Worm (Caenorhabditis elegans) whole organism, L4 larva: Measurements from ENCODE around the gene srx-110.

ENCODE experiments used
- D1046.2 ChIP-seq: fragments of 200-800 bp; sonication (Bioruptor generic); IDR thresholded peaks from 2 replicates; pipeline ENCODE4 v1.3.6; 2022; ENCODE audit warnings: missing genetic modification characterization, missing compliant biosample characterization
- F44E2.7 ChIP-seq: fragments of 200-800 bp; sonication (Bioruptor generic); IDR thresholded peaks from 2 replicates; pipeline ENCODE4 v2.1.2; 2022; ENCODE audit warnings: missing genetic modification characterization, missing compliant biosample characterization
- F49E8.2 ChIP-seq: sonication (generic microtip); optimal IDR thresholded peaks from 2 replicates; lab custom pipeline; 2016; ENCODE audit warnings: missing compliant biosample characterization, mild to moderate bottlenecking, missing genetic modification characterization, borderline replicate concordance
- ZK337.2 ChIP-seq: fragments of 200-800 bp; sonication (Bioruptor generic); IDR thresholded peaks from 2 replicates; pipeline ENCODE4 v1.3.6; 2022; ENCODE audit warnings: missing genetic modification reagents, missing genetic modification characterization, missing compliant biosample characterization
- ZK546.5 ChIP-seq, 2 experiments: sonication (generic microtip); optimal IDR thresholded peaks; 2 replicates each; lab custom pipeline; 2017; ENCODE audit warnings: missing biosample characterization in 2 of 2, missing genetic modification characterization in 2 of 2
- aha-1 ChIP-seq: fragments of 150-350 bp; peaks from one replicate; lab custom pipeline; 2014; ENCODE audit warnings: missing biosample characterization, missing genetic modification characterization
- aly-2 ChIP-seq: sonication (generic microtip); optimal IDR thresholded peaks from 2 replicates; lab custom pipeline; 2018; ENCODE audit warnings: missing biosample characterization, missing genetic modification characterization
- ceh-28 ChIP-seq: fragments of 150-350 bp; optimal IDR thresholded peaks from 2 replicates; lab custom pipeline; 2014; ENCODE audit warnings: missing biosample characterization, missing genetic modification reagents, missing genetic modification characterization
- ceh-44 ChIP-seq: fragments of 200-800 bp; sonication (Bioruptor generic); IDR thresholded peaks from 2 replicates; pipeline ENCODE4 v1.3.6; 2022; ENCODE audit warnings: missing genetic modification reagents, missing genetic modification characterization, missing compliant biosample characterization
- ces-1 ChIP-seq: fragments of 150-350 bp; sonication (generic microtip); optimal IDR thresholded peaks from 4 replicates; lab custom pipeline; 2014; ENCODE audit warnings: missing biosample characterization, missing genetic modification reagents, missing genetic modification characterization
- cey-2 ChIP-seq: sonication (generic microtip); optimal IDR thresholded peaks from 3 replicates; lab custom pipeline; 2017; ENCODE audit warnings: missing genetic modification characterization, mild to moderate bottlenecking, missing compliant biosample characterization, antibody characterized with exemption, borderline replicate concordance; ENCODE audit not compliant: insufficient read depth
- dpl-1 ChIP-seq: fragments of 150-350 bp; optimal IDR thresholded peaks from 2 replicates; lab custom pipeline; 2014; ENCODE audit warnings: missing biosample characterization, missing genetic modification reagents, missing genetic modification characterization
- fos-1 ChIP-seq: fragments of 150-350 bp; optimal IDR thresholded peaks from 2 replicates; lab custom pipeline; 2014; ENCODE audit warnings: missing biosample characterization, missing genetic modification characterization
- hlh-30 ChIP-seq: sonication (generic microtip); optimal IDR thresholded peaks from 2 replicates; lab custom pipeline; 2017; ENCODE audit warnings: antibody characterized with exemption, mild to moderate bottlenecking, missing genetic modification characterization, missing compliant biosample characterization; ENCODE audit not compliant: insufficient read depth
- jun-1 ChIP-seq: fragments of 150-350 bp; optimal IDR thresholded peaks from 2 replicates; lab custom pipeline; 2014; ENCODE audit warnings: missing biosample characterization, missing genetic modification reagents, missing genetic modification characterization
- mxl-3 ChIP-seq: fragments of 200-800 bp; sonication (Bioruptor generic); optimal IDR thresholded peaks from 2 replicates; lab custom pipeline; 2018; ENCODE audit warnings: mild to moderate bottlenecking, missing genetic modification characterization, missing compliant biosample characterization
- nhr-10 ChIP-seq: fragments of 150-350 bp; optimal IDR thresholded peaks from 2 replicates; lab custom pipeline; 2014; ENCODE audit warnings: missing biosample characterization, missing genetic modification characterization
- nhr-41 ChIP-seq: fragments of 200-800 bp; sonication (Bioruptor generic); IDR thresholded peaks from 2 replicates; pipeline ENCODE4 v1.3.6; 2022; ENCODE audit warnings: missing genetic modification reagents, missing genetic modification characterization, missing compliant biosample characterization
- nhr-77 ChIP-seq: fragments of 150-350 bp; optimal IDR thresholded peaks from 2 replicates; lab custom pipeline; 2014; ENCODE audit warnings: missing biosample characterization, missing genetic modification characterization
- pqm-1 ChIP-seq: sonication (generic microtip); optimal IDR thresholded peaks from 2 replicates; lab custom pipeline; 2017; ENCODE audit warnings: missing biosample characterization, missing genetic modification characterization
- saeg-2 ChIP-seq: fragments of 200-800 bp; sonication (Bioruptor generic); IDR thresholded peaks from 2 replicates; pipeline ENCODE4 v1.3.6; 2022; ENCODE audit warnings: missing genetic modification reagents, missing genetic modification characterization, missing compliant biosample characterization
- sdz-12 ChIP-seq: fragments of 200-800 bp; sonication (Bioruptor generic); optimal IDR thresholded peaks from 2 replicates; lab custom pipeline; 2018; ENCODE audit warnings: mild to moderate bottlenecking, missing genetic modification characterization, missing compliant biosample characterization
- set-16 ChIP-seq: fragments of 200-800 bp; sonication (Bioruptor generic); IDR thresholded peaks from 2 replicates; pipeline ENCODE4 v1.3.6; 2022; ENCODE audit warnings: missing genetic modification reagents, missing genetic modification characterization, missing compliant biosample characterization
- tag-97 ChIP-seq: fragments of 200-800 bp; sonication (Bioruptor generic); IDR thresholded peaks from 2 replicates; pipeline ENCODE4 v1.3.6; 2022; ENCODE audit warnings: missing genetic modification characterization, missing compliant biosample characterization
- unc-39 ChIP-seq: sonication (generic microtip); optimal IDR thresholded peaks from 2 replicates; lab custom pipeline; 2017; ENCODE audit warnings: missing biosample characterization, missing genetic modification characterization
- unc-62 ChIP-seq, 3 experiments: fragments of 150-350 bp in 1 of 3; sonication (generic microtip); optimal IDR thresholded peaks in 2 of 3; peaks in 1 of 3; 1 replicate in 1 of 3; 2 replicates in 2 of 3; lab custom pipeline; 2014 to 2017; ENCODE audit warnings: missing biosample characterization in 3 of 3, missing genetic modification characterization in 3 of 3, missing genetic modification reagents in 3 of 3, missing genotype in 1 of 3
- vab-7 ChIP-seq: fragments of 200-800 bp; sonication (Bioruptor generic); IDR thresholded peaks from 2 replicates; pipeline ENCODE4 v1.3.6; 2022; ENCODE audit warnings: missing genetic modification reagents, missing genetic modification characterization, missing compliant biosample characterization
- zip-11 ChIP-seq: fragments of 200-800 bp; sonication (Bioruptor generic); IDR thresholded peaks from 2 replicates; pipeline ENCODE4 v1.3.6; 2022; ENCODE audit warnings: missing genetic modification characterization, missing compliant biosample characterization

srx-110 gene

DNA sequence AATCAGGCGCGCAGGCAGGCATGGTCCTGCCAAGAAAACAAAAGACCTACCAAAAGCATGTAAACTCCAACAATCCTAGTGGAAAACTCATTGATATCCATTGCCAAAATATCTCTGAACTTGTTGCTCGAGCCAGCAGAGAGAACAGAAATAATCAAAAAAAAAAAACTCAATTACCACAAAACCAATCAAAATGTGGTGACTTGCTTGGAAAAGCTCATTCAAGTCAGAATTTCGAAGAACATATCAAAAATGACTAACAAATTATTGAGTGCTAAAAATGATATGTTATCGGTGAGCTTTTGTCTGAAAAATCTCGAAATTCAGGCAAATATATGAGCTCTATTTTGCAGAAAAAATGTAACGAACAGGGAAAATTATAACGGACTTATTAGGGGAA lies 8.1 kb upstream of the srx-110 start, which contains the start of gene srx-105:
TSS of gene srx-105 (minus strand) at position 101 of the 400 bp plus-strand sequence.
- no peak for TF ChIP-seq aly-2 (tag; lab: Kevin White, UChicago)
- TF ChIP-seq saeg-2 (GFP tag; lab: Robert Waterston, UW), result no peak
- TF ChIP-seq fos-1 (tag; lab: Kevin White, UChicago), result no peak
- no peak for TF ChIP-seq vab-7 (GFP tag; lab: Robert Waterston, UW)
- no peak for TF ChIP-seq sdz-12 (GFP tag; lab: Kevin White, UChicago)

DNA sequence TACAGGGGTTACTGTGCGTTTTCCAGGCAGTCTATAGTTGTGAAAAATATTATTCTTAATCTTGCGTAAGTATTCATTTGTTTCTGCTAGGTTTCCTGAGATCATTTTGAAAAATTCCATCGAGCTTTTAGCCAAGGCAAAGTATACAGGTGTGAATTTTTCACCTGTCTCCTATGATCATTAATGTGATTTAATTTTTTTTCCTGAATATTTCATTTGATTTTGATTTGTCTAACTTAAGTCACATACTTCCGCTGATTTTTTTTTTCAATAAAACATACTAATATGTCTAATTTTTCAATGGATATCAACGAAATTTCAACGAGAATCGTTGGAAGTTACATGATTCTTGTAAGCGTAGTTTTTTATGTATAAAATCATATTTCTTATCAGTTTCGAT lies 4.0 kb upstream of the srx-110 start, which contains the start of gene srx-108:
TSS of gene srx-108 (plus strand) at position 301 of the 400 bp plus-strand sequence.
- TF ChIP-seq ZK546.5 (tag; optimal IDR thresholded peaks at IDR 0.05; lab: Kevin White, UChicago) (no peak), F44E2.7 (GFP tag; lab: Robert Waterston, UW) (no peak)

DNA sequence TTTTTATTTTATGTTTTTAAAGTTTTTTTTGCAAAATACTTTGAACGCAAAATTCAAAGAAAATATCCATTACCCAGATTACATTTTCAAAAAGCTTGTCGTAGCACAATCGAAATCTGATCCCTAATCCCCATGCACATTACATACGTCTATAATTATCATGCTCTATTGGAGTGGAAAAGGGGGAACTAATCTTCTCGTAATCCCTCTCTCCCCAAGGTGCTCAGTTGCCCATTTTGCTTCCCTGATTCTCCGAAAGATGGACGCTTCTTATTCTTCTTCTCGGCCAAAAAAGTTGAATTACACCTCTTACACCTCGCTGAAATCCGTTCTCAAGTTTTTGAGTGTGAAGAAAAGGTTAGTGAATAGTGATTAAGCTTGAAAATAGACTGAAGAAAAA lies 1.7 kb downstream of the srx-110 start, which contains the start of gene fbxc-53:
TSS of gene fbxc-53 (plus strand) at position 245 of the 400 bp plus-strand sequence.
- TF ChIP-seq jun-1 (tag; lab: Kevin White, UChicago), result no peak
- no peak for TF ChIP-seq nhr-77 (tag; lab: Kevin White, UChicago)
- TF ChIP-seq ceh-44 (GFP tag; lab: Robert Waterston, UW), result no peak
- TF ChIP-seq unc-39 (tag; lab: Kevin White, UChicago), result no peak
- no peak for TF ChIP-seq cey-2
- TF ChIP-seq nhr-10 (tag; lab: Kevin White, UChicago), result no peak
- no peak for TF ChIP-seq ceh-28
- TF ChIP-seq D1046.2 (GFP tag; lab: Robert Waterston, UW), result no peak
- no peak for TF ChIP-seq aha-1
- TF ChIP-seq ZK337.2 (GFP tag; lab: Robert Waterston, UW), result no peak

DNA sequence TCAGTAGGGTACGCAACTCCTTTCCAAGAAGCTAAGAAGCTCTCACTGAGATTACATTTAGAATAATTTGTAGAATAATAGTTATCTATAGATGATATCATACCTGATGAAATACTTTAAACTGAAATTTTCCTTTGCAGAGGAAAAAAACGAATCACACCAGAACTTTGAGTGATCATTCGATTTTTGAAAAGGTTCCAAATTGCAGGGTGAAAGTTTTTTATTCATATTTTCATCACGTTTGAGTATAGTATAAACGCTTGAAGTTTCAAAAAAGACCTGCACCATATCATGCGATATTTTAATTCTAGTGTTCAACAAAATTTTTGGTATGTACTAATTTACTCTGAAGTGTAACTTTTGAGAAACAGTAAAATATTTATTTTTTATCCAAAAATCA lies 5.2 kb downstream of the srx-110 start, which contains the start of gene srh-100:
TSS of gene srh-100 (minus strand) at position 101 of the 400 bp plus-strand sequence.
- TF ChIP-seq jun-1 (tag; lab: Kevin White, UChicago), result no peak

DNA sequence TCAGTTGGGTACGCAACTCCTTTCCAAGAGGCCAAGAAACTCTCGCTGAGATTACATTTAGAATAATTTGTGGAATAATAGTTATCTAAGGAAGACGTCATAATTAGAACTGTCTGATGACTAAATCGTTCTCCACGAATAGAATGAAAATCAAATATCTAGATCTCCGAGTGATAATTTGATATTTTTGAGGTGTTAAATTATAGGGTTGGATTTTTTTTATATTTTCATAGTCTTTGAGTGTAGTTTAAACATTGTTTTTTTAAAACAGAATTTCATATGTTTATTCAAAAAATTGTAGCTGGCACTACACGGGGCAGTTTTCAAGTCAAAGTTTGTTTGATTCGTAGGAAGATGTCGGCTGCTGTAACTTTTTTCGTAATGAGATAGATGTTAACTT lies 7.1 kb downstream of the srx-110 start, which contains the start of gene srh-99:
TSS of gene srh-99 (minus strand) at position 101 of the 400 bp plus-strand sequence.
- TF ChIP-seq ces-1 (GFP tag; lab: Kevin White, UChicago) (no peak), tag-97 (no peak), dpl-1 (GFP tag; lab: Kevin White, UChicago) (no peak)

DNA sequence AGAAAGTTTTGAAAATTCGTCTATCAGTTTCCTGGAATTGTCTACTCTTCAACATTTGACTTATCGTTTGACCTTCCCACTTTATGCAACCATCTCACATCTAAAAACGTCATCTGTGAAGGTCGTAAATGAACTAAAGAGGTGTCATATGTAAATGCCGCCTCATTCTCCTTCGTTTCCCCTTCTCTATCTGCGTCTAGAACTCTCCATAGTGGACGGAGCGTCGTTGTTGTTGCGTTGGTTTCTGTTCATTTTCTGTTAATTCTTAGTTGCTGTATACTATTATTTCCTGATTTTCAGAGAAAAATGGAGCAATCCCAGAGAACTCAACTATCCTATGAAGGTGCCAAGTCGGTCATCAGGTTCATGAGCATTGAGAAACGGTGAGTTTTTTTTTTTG lies 7.6 kb downstream of the srx-110 start, which contains the start of gene fbxc-52:
TSS of gene fbxc-52 (plus strand) at position 301 of the 400 bp plus-strand sequence.
- no peak for TF ChIP-seq set-16 (GFP tag; lab: Robert Waterston, UW)
- TF ChIP-seq fos-1 (tag; lab: Kevin White, UChicago), result no peak
- no peak for TF ChIP-seq F49E8.2 (tag; lab: Kevin White, UChicago)
- no peak for TF ChIP-seq nhr-41 (GFP tag; lab: Robert Waterston, UW)
- TF ChIP-seq ZK337.2 (GFP tag; lab: Robert Waterston, UW), result no peak

DNA sequence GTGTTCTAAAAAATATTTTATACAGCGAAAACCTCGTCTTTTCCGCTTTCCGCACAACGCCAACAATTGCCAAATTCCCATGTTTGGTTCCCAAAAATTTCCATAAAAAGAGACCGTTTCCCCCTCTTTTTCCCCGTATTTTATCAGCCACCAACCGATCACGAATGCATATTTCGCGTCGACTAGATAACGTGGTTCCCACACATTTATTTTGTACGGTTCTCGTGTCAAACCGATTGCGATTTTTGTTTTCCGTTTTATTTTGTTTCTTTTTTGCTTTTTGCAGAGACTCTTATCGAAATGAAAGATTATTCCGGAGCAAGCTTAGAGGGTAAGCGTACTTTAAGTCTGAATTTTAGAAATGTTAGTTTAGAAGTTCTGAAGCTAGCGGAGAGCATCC lies 11.7 kb downstream of the srx-110 start, which contains the start of gene C46E10.3:
TSS of gene C46E10.3 (plus strand) at position 301 of the 400 bp plus-strand sequence.
- no peak for TF ChIP-seq mxl-3 (GFP tag; lab: Kevin White, UChicago)
- TF ChIP-seq unc-62 (GFP tag; optimal IDR thresholded peaks at IDR 0.05 in 1 of 2; lab: Kevin White, UChicago), result no peak
- no peak for TF ChIP-seq unc-62 (tag; optimal IDR thresholded peaks at IDR 0.05; lab: Kevin White, UChicago)

DNA sequence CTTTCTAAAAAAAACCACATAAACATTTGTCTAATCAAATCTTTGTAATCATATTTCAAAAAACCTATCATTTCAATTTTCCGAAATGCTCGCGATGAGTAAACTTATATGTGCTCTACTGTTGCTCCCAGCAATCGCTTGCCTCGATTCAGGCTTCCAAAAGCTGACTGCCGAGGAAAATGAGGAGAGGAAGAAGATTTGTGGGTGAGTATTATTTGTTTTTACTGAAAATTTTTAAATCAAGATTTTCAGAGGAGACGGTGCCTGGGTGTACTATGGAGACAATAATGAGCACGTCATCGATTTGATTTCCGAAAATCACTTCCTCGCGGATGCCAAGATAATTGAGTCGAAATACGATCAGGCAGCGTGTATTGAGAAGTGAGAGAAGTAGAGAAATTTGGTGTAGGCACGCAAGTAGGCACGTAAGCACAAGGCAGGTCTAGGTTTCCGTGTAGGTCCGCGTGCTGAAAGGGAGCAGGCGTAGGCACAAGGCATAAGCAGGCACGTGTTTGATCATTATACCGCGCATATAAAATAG lies 14.9 kb downstream of the srx-110 start, which contains the start of gene C46E10.1:
TSS of gene C46E10.1 (plus strand) at position 51 of the 541 bp plus-strand sequence.
- TF ChIP-seq aha-1 (peak; percentile 90), pqm-1 (tag; lab: Kevin White, UChicago) (no peak), zip-11 (GFP tag; lab: Robert Waterston, UW) (no peak), hlh-30 (tag; lab: Kevin White, UChicago) (no peak)
- TF ChIP-seq, all 104 proteins: peak for 1
